Worm (Caenorhabditis elegans) whole organism, late embryonic: ENCODE data around the gene tmem-24.

Source experiments
- C38D4.7 ChIP-seq: fragments of 200-800 bp; sonication (Bioruptor generic); optimal IDR thresholded peaks from 2 replicates; lab custom pipeline; 2018; ENCODE audit warnings: mild to moderate bottlenecking, missing genetic modification characterization, moderate library complexity, missing compliant biosample characterization
- elt-2 ChIP-seq: sonication (generic microtip); optimal IDR thresholded peaks from 2 replicates; lab custom pipeline; 2016; ENCODE audit warnings: missing genetic modification reagents, missing genetic modification characterization, missing compliant biosample characterization
- hlh-30 ChIP-seq: sonication (generic microtip); optimal IDR thresholded peaks from 2 replicates; lab custom pipeline; 2017; ENCODE audit warnings: antibody characterized with exemption, missing genetic modification characterization, missing compliant biosample characterization; ENCODE audit not compliant: insufficient read depth
- nfya-1 ChIP-seq: sonication (generic microtip); optimal IDR thresholded peaks from 2 replicates; lab custom pipeline; 2017; ENCODE audit warnings: missing genetic modification characterization, mild to moderate bottlenecking, missing compliant biosample characterization, antibody characterized with exemption, moderate library complexity
- nhr-11 ChIP-seq: fragments of 150-350 bp; optimal IDR thresholded peaks from 2 replicates; lab custom pipeline; 2014; ENCODE audit warnings: missing biosample characterization, missing genetic modification characterization
- pag-3 ChIP-seq: sonication (generic microtip); optimal IDR thresholded peaks from 2 replicates; lab custom pipeline; 2016; ENCODE audit warnings: missing compliant biosample characterization, missing genetic modification characterization, borderline replicate concordance
- pros-1 ChIP-seq: fragments of 150-350 bp; optimal IDR thresholded peaks from 2 replicates; lab custom pipeline; 2014; ENCODE audit warnings: missing biosample characterization, missing genetic modification reagents, missing genetic modification characterization
- zip-5 ChIP-seq: sonication (generic microtip); optimal IDR thresholded peaks from 2 replicates; lab custom pipeline; 2016; ENCODE audit warnings: missing genetic modification characterization, missing compliant biosample characterization

DNA sequence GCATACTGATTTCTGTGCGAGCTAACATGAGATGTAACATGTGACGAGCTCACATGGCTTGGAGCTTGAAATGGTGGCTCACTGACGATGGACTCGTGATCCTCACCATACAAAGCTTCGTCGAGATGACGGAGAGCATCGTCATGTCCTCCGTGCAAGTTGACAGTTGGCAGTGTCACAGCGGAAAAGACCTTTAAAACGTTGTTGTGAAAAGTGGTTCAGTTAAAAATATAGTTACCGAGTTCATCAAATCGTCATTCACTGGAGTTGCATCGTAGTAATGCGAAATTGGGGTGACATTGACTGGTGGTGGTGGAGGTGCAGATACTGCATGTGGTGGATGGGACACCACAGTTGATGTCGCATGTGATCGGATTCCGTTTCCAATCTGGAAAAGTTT is 34.3 kb downstream of the tmem-24 start:
- TF ChIP-seq nhr-11 (tag; lab: Kevin White, UChicago) = no peak
- no peak for TF ChIP-seq zip-5 (tag; lab: Kevin White, UChicago)
- TF ChIP-seq C38D4.7 (GFP tag; lab: Kevin White, UChicago) = no peak
- no peak for TF ChIP-seq pros-1 (tag; lab: Kevin White, UChicago)
- TF ChIP-seq hlh-30 (tag; lab: Kevin White, UChicago) = no peak
- no peak for TF ChIP-seq elt-2 (tag; lab: Kevin White, UChicago)
- no peak for TF ChIP-seq nfya-1 (tag; lab: Kevin White, UChicago)
- TF ChIP-seq pag-3 = no peak
